Fruit fly (Drosophila melanogaster): ENCODE measurements around the gene CG42713.

The CG42713 gene

DNA sequence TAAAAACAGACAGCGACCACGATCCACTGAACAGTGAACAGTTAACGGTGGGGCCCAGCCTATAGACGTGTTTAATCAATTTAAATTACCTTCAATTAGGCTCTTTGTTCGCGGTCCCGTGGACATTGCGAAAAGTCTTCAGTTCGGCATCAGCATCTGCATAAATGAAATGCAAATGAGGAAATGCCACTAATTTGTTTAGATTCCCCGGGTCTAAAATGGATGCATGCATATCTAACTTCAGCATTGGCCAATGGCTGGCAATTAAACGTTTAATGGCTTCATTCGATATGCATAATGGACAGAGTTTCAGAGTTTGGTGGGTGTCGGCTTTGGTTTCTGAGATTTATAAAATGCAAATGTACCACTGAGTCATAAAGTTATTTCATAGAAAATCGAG, 10.6 kb downstream of the CG42713 start:
- no peak for TF ChIP-seq tai (GFP tag; optimal IDR thresholded peaks at IDR 0.05)
- TF ChIP-seq Jra (GFP tag; optimal IDR thresholded peaks at IDR 0.05) = no peak
- TF ChIP-seq Rel (GFP tag; optimal IDR thresholded peaks at IDR 0.05) = no peak
- TF ChIP-seq Rel (tag; optimal IDR thresholded peaks at IDR 0.05) = no peak
- no peak for TF ChIP-seq sv (GFP tag; optimal IDR thresholded peaks at IDR 0.05)
- no peak for TF ChIP-seq br (GFP tag; optimal IDR thresholded peaks at IDR 0.05)
- TF ChIP-seq Dfd (GFP tag; optimal IDR thresholded peaks at IDR 0.05) = no peak
- no peak for TF ChIP-seq foxo (GFP tag; optimal IDR thresholded peaks at IDR 0.05)
- TF ChIP-seq jim (GFP tag; optimal IDR thresholded peaks at IDR 0.05) = no peak
- TF ChIP-seq GATAd (GFP tag; optimal IDR thresholded peaks at IDR 0.05) = no peak
- no peak for TF ChIP-seq OdsH (GFP tag; optimal IDR thresholded peaks at IDR 0.05)
- TF ChIP-seq usp (GFP tag; optimal IDR thresholded peaks at IDR 0.05) = no peak

DNA sequence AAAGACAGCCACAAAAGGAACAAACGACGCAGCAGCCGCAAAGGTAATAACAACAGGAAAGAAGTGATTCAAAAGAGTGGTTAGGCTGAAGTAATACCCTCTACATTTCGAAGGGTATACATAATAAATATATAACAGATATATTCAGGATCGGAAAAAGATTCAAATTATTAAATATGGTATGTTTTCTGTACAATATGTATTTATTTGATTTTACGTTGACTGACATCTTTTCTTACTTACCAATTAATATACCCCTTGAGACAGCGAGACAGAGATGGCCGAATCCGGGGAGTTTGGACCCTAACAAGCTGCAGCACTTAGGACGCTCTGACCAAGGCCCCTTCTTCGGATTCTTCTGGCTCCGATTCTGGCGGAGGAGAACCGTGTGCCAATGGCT, 15.0 kb downstream of the CG42713 start:
- peak; percentile 29 for TF ChIP-seq brk (GFP tag; optimal IDR thresholded peaks at IDR 0.05)
- TF ChIP-seq Hr78 (GFP tag; optimal IDR thresholded peaks at IDR 0.05) = no peak
- TF ChIP-seq HLH106 (tag; optimal IDR thresholded peaks at IDR 0.05) = peak; percentile 40
- TF ChIP-seq h (GFP tag; optimal IDR thresholded peaks at IDR 0.05) = peak; percentile 57
- peak; percentile 30 for TF ChIP-seq br (GFP tag; optimal IDR thresholded peaks at IDR 0.05)
- TF ChIP-seq Sp1 (GFP tag; optimal IDR thresholded peaks at IDR 0.05) = peak; percentile 21
- peak; percentile 50 for TF ChIP-seq woc (GFP tag; optimal IDR thresholded peaks at IDR 0.05)
- no peak for TF ChIP-seq sage (GFP tag; optimal IDR thresholded peaks at IDR 0.05)
- peak; percentile 44 for TF ChIP-seq OdsH (GFP tag; optimal IDR thresholded peaks at IDR 0.05)
- TF ChIP-seq fru (GFP tag; optimal IDR thresholded peaks at IDR 0.05) = peak; percentile 37
- TF ChIP-seq Hnf4 (GFP tag; optimal IDR thresholded peaks at IDR 0.05) = peak; percentile 15
- TF ChIP-seq ey (GFP tag; optimal IDR thresholded peaks at IDR 0.05) = peak; percentile 35
- peak; percentile 40 for TF ChIP-seq rgr (GFP tag; optimal IDR thresholded peaks at IDR 0.05)
- TF ChIP-seq psq (GFP tag; optimal IDR thresholded peaks at IDR 0.05) = peak; percentile 47
- TF ChIP-seq Abd-B (GFP tag; optimal IDR thresholded peaks at IDR 0.05) = no peak
- no peak for TF ChIP-seq usp (GFP tag; optimal IDR thresholded peaks at IDR 0.05)
- peak in 1 of 2 experiments; percentile 46 for TF ChIP-seq foxo (GFP tag; optimal IDR thresholded peaks at IDR 0.05)

DNA sequence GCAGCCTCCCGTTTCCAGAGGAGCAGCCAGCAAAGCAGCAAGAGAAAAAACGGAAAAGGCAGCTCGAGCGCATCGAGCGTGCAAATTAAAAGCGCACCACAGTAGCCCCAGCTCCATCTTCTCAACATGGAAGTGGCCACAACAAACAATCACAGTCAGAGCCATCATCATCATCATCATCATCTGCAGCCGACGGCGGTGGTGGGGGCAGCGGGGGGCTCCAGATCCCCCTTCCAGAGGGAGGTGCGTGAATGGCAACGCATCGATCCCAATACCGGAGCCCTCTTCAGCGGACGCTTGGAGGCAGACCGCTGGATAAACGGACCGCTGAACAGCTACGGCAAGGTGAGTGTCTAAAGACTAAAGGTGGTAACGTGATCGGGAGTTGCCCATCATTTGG, 24.5 kb downstream of the CG42713 start:
- TF ChIP-seq Mio (GFP tag; optimal IDR thresholded peaks at IDR 0.05) (no peak), HLH106 (tag; optimal IDR thresholded peaks at IDR 0.05) (no peak), usp (GFP tag; optimal IDR thresholded peaks at IDR 0.05) (no peak), pan (optimal IDR thresholded peaks at IDR 0.05) (no peak), lola (GFP tag; optimal IDR thresholded peaks at IDR 0.05) (no peak), sage (GFP tag; optimal IDR thresholded peaks at IDR 0.05) (no peak), ey (GFP tag; optimal IDR thresholded peaks at IDR 0.05) (no peak), Sp1 (GFP tag; optimal IDR thresholded peaks at IDR 0.05) (no peak), Myc (optimal IDR thresholded peaks at IDR 0.05) (no peak), fru (GFP tag; optimal IDR thresholded peaks at IDR 0.05) (no peak), tai (GFP tag; optimal IDR thresholded peaks at IDR 0.05) (no peak), Hr83 (GFP tag; optimal IDR thresholded peaks at IDR 0.05; ENCODE audit: poor library complexity, severe bottlenecking) (no peak), brk (GFP tag; optimal IDR thresholded peaks at IDR 0.05) (no peak), psq (GFP tag; optimal IDR thresholded peaks at IDR 0.05) (no peak), Dfd (GFP tag; optimal IDR thresholded peaks at IDR 0.05) (no peak), br (GFP tag; optimal IDR thresholded peaks at IDR 0.05) (no peak), dmrt93B (GFP tag; optimal IDR thresholded peaks at IDR 0.05) (no peak)

DNA sequence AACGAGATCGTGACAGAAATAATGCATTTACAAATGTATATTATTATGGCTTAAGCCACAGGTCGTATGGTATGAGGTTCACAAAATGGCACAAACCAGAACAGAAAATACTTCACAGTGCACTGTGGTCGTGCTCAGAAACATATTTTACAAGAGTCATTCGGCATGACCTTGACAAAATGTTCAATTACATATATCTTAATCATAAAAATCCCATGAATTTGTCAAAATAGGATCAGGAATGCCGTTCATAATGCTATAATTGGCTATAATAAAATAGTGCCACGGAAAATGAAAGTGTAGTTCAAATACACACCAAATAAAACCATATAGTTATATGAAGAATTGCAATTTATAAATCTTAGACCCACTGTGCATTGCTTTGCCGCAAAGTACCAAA, 28.4 kb downstream of the CG42713 start:
- no peak for TF ChIP-seq br (GFP tag; optimal IDR thresholded peaks at IDR 0.05)
- no peak for TF ChIP-seq Abd-B (GFP tag; optimal IDR thresholded peaks at IDR 0.05)
- no peak for TF ChIP-seq Dfd (GFP tag; optimal IDR thresholded peaks at IDR 0.05)
- no peak for TF ChIP-seq Jra (GFP tag; optimal IDR thresholded peaks at IDR 0.05)
- TF ChIP-seq CrebA (GFP tag; optimal IDR thresholded peaks at IDR 0.05; ENCODE audit: borderline replicate concordance) = no peak

DNA sequence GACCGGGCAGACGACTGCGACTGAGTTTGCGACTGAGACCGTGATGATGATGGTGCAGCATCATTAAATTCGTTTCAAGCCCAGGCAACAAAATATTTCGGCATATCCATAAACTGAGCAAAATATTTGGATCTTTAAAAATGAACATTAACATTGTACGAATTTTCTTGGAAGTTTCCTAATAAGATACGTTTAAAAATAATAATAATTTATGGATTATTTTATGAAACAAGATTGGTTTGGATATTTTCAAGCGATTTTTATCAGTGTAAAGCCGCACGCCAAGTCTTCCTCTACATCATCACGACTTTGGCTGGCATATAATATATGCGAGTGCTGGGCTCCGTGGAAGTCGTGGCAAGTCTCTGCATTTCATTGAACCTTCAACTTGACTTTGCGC, 29.1 kb downstream of the CG42713 start:
- peak; percentile 69 for TF ChIP-seq Rel (GFP tag; optimal IDR thresholded peaks at IDR 0.05)
- TF ChIP-seq Rel (tag; optimal IDR thresholded peaks at IDR 0.05) = no peak
- TF ChIP-seq CG9705 (GFP tag; optimal IDR thresholded peaks at IDR 0.05) = no peak
- peak; percentile 89 for TF ChIP-seq rgr (GFP tag; optimal IDR thresholded peaks at IDR 0.05)
- TF ChIP-seq br (GFP tag; optimal IDR thresholded peaks at IDR 0.05) = peak; percentile 78
- no peak for TF ChIP-seq dl (GFP tag; optimal IDR thresholded peaks at IDR 0.05; ENCODE audit: insufficient read depth in 1 of 2, partially characterized antibody in 2 of 2)
- peak in 1 of 2 experiments; percentile 89 for TF ChIP-seq foxo (GFP tag; optimal IDR thresholded peaks at IDR 0.05)
- TF ChIP-seq Jra (GFP tag; optimal IDR thresholded peaks at IDR 0.05) = peak; percentile 46
- no peak for TF ChIP-seq sv (GFP tag; optimal IDR thresholded peaks at IDR 0.05)
- TF ChIP-seq ey (GFP tag; optimal IDR thresholded peaks at IDR 0.05) = peak; percentile 82
- peak; percentile 75 for TF ChIP-seq Sp1 (GFP tag; optimal IDR thresholded peaks at IDR 0.05)
- no peak for TF ChIP-seq Hr83 (GFP tag; optimal IDR thresholded peaks at IDR 0.05; ENCODE audit: poor library complexity, severe bottlenecking)
- no peak for TF ChIP-seq Dif (GFP tag; optimal IDR thresholded peaks at IDR 0.05; ENCODE audit: partially characterized antibody)
- peak; percentile 81 for TF ChIP-seq HLH106 (tag; optimal IDR thresholded peaks at IDR 0.05)
- peak; percentile 88 for TF ChIP-seq fru (GFP tag; optimal IDR thresholded peaks at IDR 0.05)
- TF ChIP-seq Dfd (GFP tag; optimal IDR thresholded peaks at IDR 0.05) = no peak
- peak; percentile 49 for TF ChIP-seq dmrt93B (GFP tag; optimal IDR thresholded peaks at IDR 0.05)
- peak; percentile 81 for TF ChIP-seq Hnf4 (GFP tag; optimal IDR thresholded peaks at IDR 0.05)
- peak; percentile 79 for TF ChIP-seq psq (GFP tag; optimal IDR thresholded peaks at IDR 0.05)
- TF ChIP-seq tai (GFP tag; optimal IDR thresholded peaks at IDR 0.05) = no peak
- TF ChIP-seq dsf (GFP tag; optimal IDR thresholded peaks at IDR 0.05; ENCODE audit: borderline replicate concordance) = no peak
- TF ChIP-seq usp (GFP tag; optimal IDR thresholded peaks at IDR 0.05) = no peak
- peak; percentile 76 for TF ChIP-seq sage (GFP tag; optimal IDR thresholded peaks at IDR 0.05)
- peak; percentile 87 for TF ChIP-seq OdsH (GFP tag; optimal IDR thresholded peaks at IDR 0.05)
- peak; percentile 82 for TF ChIP-seq woc (GFP tag; optimal IDR thresholded peaks at IDR 0.05)
- TF ChIP-seq pan (optimal IDR thresholded peaks at IDR 0.05) = no peak
- TF ChIP-seq brk (GFP tag; optimal IDR thresholded peaks at IDR 0.05) = peak; percentile 88
- TF ChIP-seq h (GFP tag; optimal IDR thresholded peaks at IDR 0.05) = peak; percentile 91
- peak; percentile 55 for TF ChIP-seq CG32264 (GFP tag; optimal IDR thresholded peaks at IDR 0.05)
- no peak for TF ChIP-seq Abd-B (GFP tag; optimal IDR thresholded peaks at IDR 0.05)
